Worm (Caenorhabditis elegans): ENCODE results near the gene F53F4.16.

The F53F4.16 gene

DNA sequence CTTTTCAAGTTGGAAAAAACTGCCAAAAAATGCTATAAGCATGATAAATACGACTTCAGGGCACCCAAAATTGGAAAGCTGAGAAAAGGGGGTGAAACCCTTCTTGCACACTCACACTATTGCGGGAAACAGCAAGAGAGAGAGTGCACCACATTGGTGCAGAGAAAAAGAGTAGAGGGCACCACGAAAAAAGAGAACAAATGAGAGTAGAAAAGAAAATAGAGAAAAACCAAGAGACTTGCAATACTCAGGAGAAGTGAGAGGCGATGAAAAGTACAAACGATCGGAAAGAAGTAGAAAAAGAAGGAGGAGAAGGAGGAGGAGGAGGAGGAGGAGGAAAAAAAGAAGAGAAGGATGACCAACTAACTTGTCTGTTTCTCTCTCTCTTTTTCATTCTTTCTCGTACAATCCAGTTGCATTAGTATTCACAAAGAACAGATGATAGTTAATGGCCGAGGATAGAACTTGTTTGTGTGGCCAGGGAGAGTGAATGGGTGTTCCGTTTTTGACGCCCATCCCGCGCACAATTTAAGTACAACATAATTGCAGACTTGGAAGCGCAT, 33.7 kb upstream of the F53F4.16 start (continued):
- no peak for TF ChIP-seq cey-2 (tag; optimal IDR thresholded peaks at IDR 0.05; ENCODE audit: borderline replicate concordance, insufficient read depth)
- no peak for TF ChIP-seq R02D3.7 (tag; optimal IDR thresholded peaks at IDR 0.05)
- peak; percentile 78 for TF ChIP-seq fkh-10 (GFP tag; optimal IDR thresholded peaks at IDR 0.05)
- TF ChIP-seq zfp-3 (GFP tag; conservative IDR thresholded peaks at IDR 0.05) = no peak; the same call in 1 of the 2 replicates
- peak; percentile 72; the same call in 1 of the 2 replicates for TF ChIP-seq pha-4 (GFP tag; IDR thresholded peaks at IDR 0.05)
- peak; percentile 6 for TF ChIP-seq pha-4 (tag; optimal IDR thresholded peaks at IDR 0.05)
- no peak for TF ChIP-seq snpc-4 (tag; optimal IDR thresholded peaks at IDR 0.05)
- TF ChIP-seq ctbp-1 (GFP tag; IDR thresholded peaks at IDR 0.05) = peak; percentile 46
- TF ChIP-seq F10B5.3 (tag; optimal IDR thresholded peaks at IDR 0.05) = no peak
- no peak for TF ChIP-seq vab-7 (GFP tag; IDR thresholded peaks at IDR 0.05)
- TF ChIP-seq sdz-12 (GFP tag; optimal IDR thresholded peaks at IDR 0.05) = no peak
- no peak for TF ChIP-seq ztf-11 (tag; optimal IDR thresholded peaks at IDR 0.05)
- TF ChIP-seq mxl-2 (GFP tag; conservative IDR thresholded peaks at IDR 0.05) = no peak
- TF ChIP-seq lim-7 (GFP tag; IDR thresholded peaks at IDR 0.05) = no peak
- TF ChIP-seq rbr-2 (tag; optimal IDR thresholded peaks at IDR 0.05) = peak; percentile 62
- TF ChIP-seq mxl-3 (GFP tag; optimal IDR thresholded peaks at IDR 0.05) = no peak
- TF ChIP-seq unc-62 (GFP tag; optimal IDR thresholded peaks at IDR 0.05 in 1 of 2) = peak in 1 of 2 experiments; percentile 99
- no peak for TF ChIP-seq unc-62 (tag; optimal IDR thresholded peaks at IDR 0.05)
- TF ChIP-seq hif-1 (tag; optimal IDR thresholded peaks at IDR 0.05) = peak in 1 of 2 experiments; percentile 49
- peak; percentile 69 for TF ChIP-seq hlh-30 (tag; optimal IDR thresholded peaks at IDR 0.05; ENCODE audit: insufficient read depth)
- TF ChIP-seq T26A8.4 (GFP tag; IDR thresholded peaks at IDR 0.05) = no peak
- no peak for TF ChIP-seq daf-12 (tag; optimal IDR thresholded peaks at IDR 0.05)
- no peak for TF ChIP-seq zip-11 (GFP tag; IDR thresholded peaks at IDR 0.05)
- no peak for TF ChIP-seq skn-1 (tag; optimal IDR thresholded peaks at IDR 0.05)
- no peak for TF ChIP-seq fos-1 (tag; optimal IDR thresholded peaks at IDR 0.05)
- TF ChIP-seq ZK337.2 (GFP tag; IDR thresholded peaks at IDR 0.05) = no peak
- peak; percentile 33 for TF ChIP-seq dpl-1 (GFP tag; optimal IDR thresholded peaks at IDR 0.05)
- no peak for TF ChIP-seq attf-4 (tag; optimal IDR thresholded peaks at IDR 0.05)
- no peak for TF ChIP-seq daf-16 (GFP tag; optimal IDR thresholded peaks at IDR 0.05)
- peak; percentile 50 for TF ChIP-seq daf-16 (tag; optimal IDR thresholded peaks at IDR 0.05)
- peak; percentile 69 for TF ChIP-seq nhr-25 (tag; optimal IDR thresholded peaks at IDR 0.05; ENCODE audit: borderline replicate concordance, insufficient read depth)
- TF ChIP-seq hlh-11 (tag; optimal IDR thresholded peaks at IDR 0.05) = peak; percentile 74
- peak; percentile 79 for TF ChIP-seq hmg-1.1 (GFP tag; IDR thresholded peaks at IDR 0.05)
- TF ChIP-seq nhr-11 (tag; optimal IDR thresholded peaks at IDR 0.05) = peak; percentile 42
- no peak for TF ChIP-seq F44E2.7 (GFP tag; IDR thresholded peaks at IDR 0.05)
- TF ChIP-seq nhr-77 (tag; optimal IDR thresholded peaks at IDR 0.05) = no peak
- TF ChIP-seq saeg-2 (GFP tag; IDR thresholded peaks at IDR 0.05) = no peak
- 0 out of 2 replicates have a peak, but pooled peaks have one; percentile 52 for TF ChIP-seq dmd-8 (GFP tag; IDR thresholded peaks at IDR 0.05)
- no peak for TF ChIP-seq pqm-1 (tag; optimal IDR thresholded peaks at IDR 0.05)
- TF ChIP-seq nhr-41 (GFP tag; IDR thresholded peaks at IDR 0.05) = no peak
- no peak for TF ChIP-seq zfp-2 (tag; optimal IDR thresholded peaks at IDR 0.05)
- no peak for TF ChIP-seq tag-97 (GFP tag; IDR thresholded peaks at IDR 0.05)
- peak; percentile 80 for TF ChIP-seq mep-1 (tag; optimal IDR thresholded peaks at IDR 0.05)
- TF ChIP-seq F49E8.2 (tag; optimal IDR thresholded peaks at IDR 0.05; ENCODE audit: borderline replicate concordance) = no peak
- no peak for TF ChIP-seq D1046.2 (GFP tag; IDR thresholded peaks at IDR 0.05)
- peak; percentile 4 for TF ChIP-seq nhr-111 (GFP tag; optimal IDR thresholded peaks at IDR 0.05)
- peak; percentile 32 for TF ChIP-seq nhr-28 (tag; optimal IDR thresholded peaks at IDR 0.05)
- TF ChIP-seq mdl-1 (tag; optimal IDR thresholded peaks at IDR 0.05) = peak in 1 of 2 experiments; percentile 82
- TF ChIP-seq snpc-1.2 (GFP tag; IDR thresholded peaks at IDR 0.05) = no peak; the same call in 1 of the 2 replicates
- TF ChIP-seq php-3 (GFP tag; IDR thresholded peaks at IDR 0.05) = no peak
- no peak for TF ChIP-seq egl-27 (tag; optimal IDR thresholded peaks at IDR 0.05)
